Fruit fly (Drosophila melanogaster) whole organism, embryonic: Measurements from ENCODE around the gene CG17118.

Source experiments
- ATbp ChIP-seq: fragments of 200-800 bp; sonication (Bioruptor generic); optimal IDR thresholded peaks from 2 replicates; lab custom pipeline; 2017; ENCODE audit warnings: missing biosample characterization, mild to moderate bottlenecking, missing genetic modification characterization, missing genetic modification reagents
- Antp ChIP-seq: fragments of 200-800 bp; sonication (Bioruptor generic); optimal IDR thresholded peaks from 3 replicates; lab custom pipeline; 2016; ENCODE audit warnings: missing biosample characterization, missing genetic modification characterization
- Bgb ChIP-seq: fragments of 200-800 bp; sonication (Bioruptor generic); IDR thresholded peaks from 2 replicates; pipeline ENCODE4 v1.3.6; 2022; ENCODE audit warnings: missing biosample characterization, missing genetic modification characterization; ENCODE audit not compliant: partially characterized antibody
- BtbVII ChIP-seq: fragments of 200-800 bp; sonication (Bioruptor generic); optimal IDR thresholded peaks from 3 replicates; lab custom pipeline; 2017; ENCODE audit warnings: missing biosample characterization, mild to moderate bottlenecking, missing genetic modification characterization
- Bteb2 ChIP-seq: fragments of 200-800 bp; sonication (Bioruptor generic); optimal IDR thresholded peaks from 2 replicates; lab custom pipeline; 2016; ENCODE audit warnings: missing biosample characterization, missing genetic modification characterization
- CG10147 ChIP-seq: fragments of 200-800 bp; sonication (Bioruptor generic); optimal IDR thresholded peaks from 2 replicates; lab custom pipeline; 2019; ENCODE audit warnings: missing biosample characterization, mild to moderate bottlenecking, missing genetic modification characterization, moderate library complexity
- CG10274 ChIP-seq: fragments of 200-800 bp; sonication (Bioruptor generic); optimal IDR thresholded peaks from 3 replicates; lab custom pipeline; 2017; ENCODE audit warnings: missing biosample characterization, mild to moderate bottlenecking, missing genetic modification characterization
- CG11247 ChIP-seq: fragments of 200-800 bp; sonication (Bioruptor generic); IDR thresholded peaks from 2 replicates; pipeline ENCODE4 v1.3.6; 2022; ENCODE audit warnings: missing biosample characterization, missing genetic modification characterization
- CG11504 ChIP-seq: fragments of 200-800 bp; sonication (Bioruptor generic); optimal IDR thresholded peaks from 3 replicates; lab custom pipeline; 2019; ENCODE audit warnings: missing biosample characterization, mild to moderate bottlenecking, missing genetic modification characterization, moderate library complexity
- CG14965 ChIP-seq: fragments of 200-800 bp; sonication (Bioruptor generic); optimal IDR thresholded peaks from 2 replicates; lab custom pipeline; 2016; ENCODE audit warnings: missing biosample characterization, missing genetic modification characterization, borderline replicate concordance
- CG17186 ChIP-seq: fragments of 200-800 bp; sonication (Bioruptor generic); optimal IDR thresholded peaks from 3 replicates; lab custom pipeline; 2017; ENCODE audit warnings: missing biosample characterization, missing genetic modification reagents, missing genetic modification characterization
- CG17359 ChIP-seq: fragments of 200-800 bp; sonication (Bioruptor generic); optimal IDR thresholded peaks from 3 replicates; lab custom pipeline; 2018; ENCODE audit warnings: missing biosample characterization, mild to moderate bottlenecking, missing genetic modification characterization, moderate library complexity
- CG18619 ChIP-seq: fragments of 200-800 bp; sonication (Bioruptor generic); optimal IDR thresholded peaks from 3 replicates; lab custom pipeline; 2017; ENCODE audit warnings: missing biosample characterization, mild to moderate bottlenecking, missing genetic modification characterization
- CG18764 ChIP-seq: fragments of 200-800 bp; sonication (Bioruptor generic); optimal IDR thresholded peaks from 3 replicates; lab custom pipeline; 2016; ENCODE audit warnings: missing biosample characterization, missing genetic modification characterization
- CG2202 ChIP-seq: fragments of 200-800 bp; sonication (Bioruptor generic); optimal IDR thresholded peaks from 2 replicates; lab custom pipeline; 2018; ENCODE audit warnings: missing biosample characterization, mild to moderate bottlenecking, missing genetic modification characterization
- CG2889 ChIP-seq: fragments of 200-800 bp; sonication (Bioruptor generic); IDR thresholded peaks from 3 replicates; pipeline ENCODE4 v1.3.6; 2022; ENCODE audit warnings: missing biosample characterization, missing genetic modification characterization
- CG30020 ChIP-seq: fragments of 200-800 bp; optimal IDR thresholded peaks from 2 replicates; lab custom pipeline; 2019; ENCODE audit warnings: missing biosample characterization, mild to moderate bottlenecking, missing genetic modification characterization, moderate library complexity
- CG31365 ChIP-seq: fragments of 200-800 bp; sonication (Bioruptor generic); optimal IDR thresholded peaks from 2 replicates; lab custom pipeline; 2018; ENCODE audit warnings: missing biosample characterization, mild to moderate bottlenecking, missing genetic modification characterization
- CG32772 ChIP-seq: fragments of 200-800 bp; sonication (Bioruptor generic); IDR thresholded peaks from 2 replicates; pipeline ENCODE4 v1.3.6; 2022; ENCODE audit warnings: missing biosample characterization, missing genetic modification characterization
- CG4404 ChIP-seq: fragments of 200-800 bp; sonication (Bioruptor generic); IDR thresholded peaks from 2 replicates; pipeline ENCODE4 v1.3.6; 2022; ENCODE audit warnings: missing biosample characterization, missing genetic modification characterization
- CG6175 ChIP-seq: fragments of 200-800 bp; sonication (Bioruptor generic); IDR thresholded peaks from 3 replicates; pipeline ENCODE4 v1.3.6; 2022; ENCODE audit warnings: missing biosample characterization, missing genetic modification characterization
- CG6791 ChIP-seq: fragments of 200-800 bp; sonication (Bioruptor generic); IDR thresholded peaks from 3 replicates; pipeline ENCODE4 v1.3.6; 2022; ENCODE audit warnings: missing biosample characterization, missing genetic modification characterization; ENCODE audit not compliant: partially characterized antibody
- Camta ChIP-seq: fragments of 200-800 bp; sonication (Bioruptor generic); optimal IDR thresholded peaks from 2 replicates; lab custom pipeline; 2016; ENCODE audit warnings: missing biosample characterization, missing genetic modification characterization
- CkIIα-i1 ChIP-seq: fragments of 200-800 bp; sonication (Bioruptor generic); IDR thresholded peaks from 2 replicates; pipeline ENCODE4 v1.3.6; 2022; ENCODE audit warnings: missing biosample characterization, missing genetic modification characterization
- D19A ChIP-seq: fragments of 200-800 bp; optimal IDR thresholded peaks from 3 replicates; lab custom pipeline; 2019; ENCODE audit warnings: missing biosample characterization, mild to moderate bottlenecking, missing genetic modification characterization, moderate library complexity
- ERR ChIP-seq: fragments of 200-800 bp; sonication (Bioruptor generic); optimal IDR thresholded peaks from 2 replicates; lab custom pipeline; 2016; ENCODE audit warnings: missing biosample characterization, missing genetic modification characterization
- H2.0 ChIP-seq: fragments of 200-800 bp; sonication (Bioruptor generic); IDR thresholded peaks from 2 replicates; pipeline ENCODE4 v1.3.6; 2022; ENCODE audit warnings: missing biosample characterization, missing genetic modification characterization
- HLH4C ChIP-seq: fragments of 200-800 bp; sonication (Bioruptor generic); IDR thresholded peaks from 3 replicates; pipeline ENCODE4 v1.3.6; 2022; ENCODE audit warnings: missing biosample characterization, missing genetic modification characterization; ENCODE audit not compliant: partially characterized antibody
- Lhr ChIP-seq: fragments of 200-800 bp; sonication (Bioruptor generic); optimal IDR thresholded peaks from 3 replicates; lab custom pipeline; 2017; ENCODE audit warnings: mild to moderate bottlenecking, missing biosample characterization, missing genetic modification reagents, missing genetic modification characterization
- MBD-R2 ChIP-seq: fragments of 200-800 bp; sonication (Bioruptor generic); IDR thresholded peaks from 2 replicates; pipeline ENCODE4 v1.3.6; 2022; ENCODE audit warnings: missing biosample characterization, missing genetic modification characterization
- Mad ChIP-seq: fragments of 200-800 bp; sonication (Bioruptor generic); optimal IDR thresholded peaks from 2 replicates; lab custom pipeline; 2016; ENCODE audit warnings: missing biosample characterization, missing genetic modification characterization
- PHDP ChIP-seq: fragments of 200-800 bp; sonication (Bioruptor generic); optimal IDR thresholded peaks from 3 replicates; lab custom pipeline; 2018; ENCODE audit warnings: missing biosample characterization, mild to moderate bottlenecking, missing genetic modification characterization, moderate library complexity
- Ptx1 ChIP-seq: fragments of 200-800 bp; sonication (Bioruptor generic); IDR thresholded peaks from 2 replicates; pipeline ENCODE4 v1.3.6; 2022; ENCODE audit warnings: missing biosample characterization, missing genetic modification characterization
- Sin3A ChIP-seq: fragments of >200 bp; optimal IDR thresholded peaks from 2 replicates; lab custom pipeline; 2018
- Sox100B ChIP-seq: fragments of 200-800 bp; sonication (Bioruptor generic); optimal IDR thresholded peaks from 3 replicates; lab custom pipeline; 2018; ENCODE audit warnings: missing biosample characterization, mild to moderate bottlenecking, missing genetic modification characterization
- bowl ChIP-seq: fragments of 200-800 bp; sonication (Bioruptor generic); IDR thresholded peaks from 2 replicates; pipeline ENCODE4 v1.3.6; 2022; ENCODE audit warnings: missing biosample characterization, missing genetic modification characterization
- cad ChIP-seq: fragments of >200 bp; optimal IDR thresholded peaks from 2 replicates; lab custom pipeline; 2017; ENCODE audit warnings: missing biosample characterization, missing genetic modification characterization
- chm ChIP-seq: fragments of 200-800 bp; sonication (Bioruptor generic); IDR thresholded peaks from 2 replicates; pipeline ENCODE4 v1.3.6; 2022; ENCODE audit warnings: missing biosample characterization, missing genetic modification characterization
- ci ChIP-seq: fragments of 200-800 bp; sonication (Bioruptor generic); IDR thresholded peaks from 3 replicates; pipeline ENCODE4 v1.3.6; 2022; ENCODE audit warnings: missing biosample characterization, missing genetic modification characterization
- dan ChIP-seq: fragments of 200-800 bp; sonication (Bioruptor generic); IDR thresholded peaks from 2 replicates; pipeline ENCODE4 v1.3.6; 2022; ENCODE audit warnings: missing biosample characterization, missing genetic modification characterization
- grau ChIP-seq: fragments of 200-800 bp; optimal IDR thresholded peaks from 3 replicates; lab custom pipeline; 2019; ENCODE audit warnings: missing biosample characterization, mild to moderate bottlenecking, missing genetic modification characterization, moderate library complexity
- gsb-n ChIP-seq: fragments of 200-800 bp; sonication (Bioruptor generic); optimal IDR thresholded peaks from 3 replicates; lab custom pipeline; 2018; ENCODE audit warnings: missing biosample characterization, mild to moderate bottlenecking, missing genetic modification characterization
- h ChIP-seq: fragments of >200 bp; optimal IDR thresholded peaks from 2 replicates; lab custom pipeline; 2017
- kay ChIP-seq: fragments of 200-800 bp; sonication (Bioruptor generic); optimal IDR thresholded peaks from 2 replicates; lab custom pipeline; 2016; ENCODE audit warnings: missing biosample characterization, missing genetic modification characterization
- lab ChIP-seq: fragments of 200-800 bp; sonication (Bioruptor generic); optimal IDR thresholded peaks from 3 replicates; lab custom pipeline; 2017; ENCODE audit warnings: missing biosample characterization, missing genetic modification characterization, mild to moderate bottlenecking, moderate library complexity, missing genetic modification reagents
- mam ChIP-seq: fragments of 200-800 bp; sonication (Bioruptor generic); optimal IDR thresholded peaks from 3 replicates; lab custom pipeline; 2016; ENCODE audit warnings: missing biosample characterization, missing genetic modification characterization
- nerfin-2 ChIP-seq: fragments of 200-800 bp; sonication (Bioruptor generic); IDR thresholded peaks from 2 replicates; pipeline ENCODE4 v1.3.6; 2022; ENCODE audit warnings: missing biosample characterization, missing genetic modification characterization; ENCODE audit not compliant: partially characterized antibody
- run ChIP-seq: fragments of 200-800 bp; sonication (Bioruptor generic); optimal IDR thresholded peaks from 3 replicates; lab custom pipeline; 2018; ENCODE audit warnings: missing biosample characterization, mild to moderate bottlenecking, missing genetic modification characterization
- slou ChIP-seq: fragments of 200-800 bp; sonication (Bioruptor generic); optimal IDR thresholded peaks from 3 replicates; lab custom pipeline; 2016; ENCODE audit warnings: missing biosample characterization, missing genetic modification characterization
- sob ChIP-seq: fragments of 200-800 bp; sonication (Bioruptor generic); IDR thresholded peaks from 2 replicates; pipeline ENCODE4 v1.3.6; 2022; ENCODE audit warnings: missing biosample characterization, missing genetic modification characterization
- tx ChIP-seq: fragments of 200-800 bp; sonication (Bioruptor generic); optimal IDR thresholded peaks from 2 replicates; lab custom pipeline; 2016; ENCODE audit warnings: missing biosample characterization, missing genetic modification characterization
- wdn ChIP-seq: fragments of 200-800 bp; sonication (Bioruptor generic); IDR thresholded peaks from 2 replicates; pipeline ENCODE4 v1.3.6; 2022; ENCODE audit warnings: missing biosample characterization, missing genetic modification characterization

CG17118 gene

DNA sequence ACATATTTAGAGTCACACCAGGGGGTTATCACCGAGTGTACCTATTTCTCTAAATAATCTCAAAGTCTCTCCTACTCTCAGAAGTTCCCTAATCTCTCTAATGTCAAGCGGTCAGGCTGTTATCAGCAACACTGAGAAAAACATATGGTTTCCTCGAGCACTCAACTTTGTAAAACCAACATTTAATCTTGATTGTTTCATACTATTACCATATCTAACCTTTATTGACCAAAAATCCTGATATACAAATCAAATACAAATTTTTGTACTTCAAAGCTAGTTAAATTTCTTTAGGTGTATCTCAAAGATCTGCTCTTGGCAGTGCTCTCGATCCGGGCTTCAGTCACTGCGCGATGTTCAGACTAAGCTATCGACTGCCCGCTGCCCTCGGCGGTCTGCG is 26.8 kb upstream of the CG17118 start, which contains the start of gene CG6415 (continued):
- TF ChIP-seq cad (no peak), H2.0 (GFP tag; lab: Robert Waterston, UW) (peak; percentile 77), ATbp (peak; percentile 71), CG10274 (GFP tag; lab: Kevin White, UChicago) (peak; percentile 44), h (no peak), PHDP (tag; lab: Kevin White, UChicago) (peak; percentile 80), lab (GFP tag; lab: Kevin White, UChicago) (peak; percentile 85), CG17186 (GFP tag; lab: Kevin White, UChicago) (no peak), chm (GFP tag; lab: Robert Waterston, UW) (peak; percentile 61; the same call in 1 of the 2 replicates), Mad (GFP tag; lab: Kevin White, UChicago) (peak; percentile 33), dan (GFP tag; lab: Robert Waterston, UW) (no peak), CG6175 (GFP tag; lab: Robert Waterston, UW) (no peak), CG30020 (tag; lab: Kevin White, UChicago) (no peak), CG32772 (GFP tag; lab: Robert Waterston, UW) (peak; percentile 72), D19A (tag; lab: Kevin White, UChicago) (no peak), CG17359 (peak; percentile 77), Sin3A (lab: Kevin White, UChicago) (no peak), nerfin-2 (GFP tag; lab: Robert Waterston, UW) (no peak), Lhr (GFP tag; lab: Kevin White, UChicago) (peak; percentile 1), CG10147 (peak; percentile 53), grau (tag; lab: Kevin White, UChicago) (peak; percentile 81), Ptx1 (GFP tag; lab: Robert Waterston, UW) (peak; percentile 71), Antp (GFP tag; lab: Kevin White, UChicago) (peak; percentile 56), CG18764 (GFP tag; lab: Kevin White, UChicago) (peak; percentile 65), bowl (GFP tag; lab: Robert Waterston, UW) (no peak), BtbVII (GFP tag; lab: Kevin White, UChicago) (peak; percentile 73), CG11504 (tag; lab: Kevin White, UChicago) (peak; percentile 72), gsb-n (tag; lab: Kevin White, UChicago) (peak; percentile 70), ci (GFP tag; lab: Robert Waterston, UW) (peak; percentile 86), slou (GFP tag; lab: Kevin White, UChicago) (peak; percentile 25), HLH4C (GFP tag; lab: Robert Waterston, UW) (no peak), ERR (GFP tag; lab: Kevin White, UChicago) (peak; percentile 72), wdn (peak; percentile 36; the same call in 1 of the 2 replicates), CG4404 (peak; percentile 66), CG2202 (tag; lab: Kevin White, UChicago) (peak; percentile 36), CG14965 (GFP tag; lab: Kevin White, UChicago) (peak; percentile 42), CG18619 (GFP tag; lab: Kevin White, UChicago) (peak; percentile 50), sob (GFP tag; lab: Robert Waterston, UW) (peak; percentile 80), kay (GFP tag; lab: Kevin White, UChicago) (peak; percentile 11), run (no peak), Bteb2 (GFP tag; lab: Kevin White, UChicago) (peak; percentile 45), Camta (GFP tag; lab: Kevin White, UChicago) (peak; percentile 64), CG6791 (no peak), CG2889 (peak; percentile 50; the same call in 1 of the 3 replicates), CG11247 (peak; percentile 70), MBD-R2 (GFP tag; lab: Robert Waterston, UW) (no peak), CG31365 (tag; lab: Kevin White, UChicago) (no peak), Sox100B (GFP tag; lab: Kevin White, UChicago) (peak; percentile 68), Bgb (GFP tag; lab: Robert Waterston, UW) (no peak), CkIIα-i1 (GFP tag; lab: Robert Waterston, UW) (no peak), tx (peak; percentile 15), mam (GFP tag; lab: Kevin White, UChicago) (peak; percentile 81)
